Worm (Caenorhabditis elegans) whole organism, L1 larva: ENCODE data around the gene F59E12.9.

Experiments used
- hpl-2 ChIP-seq: fragments of 150-350 bp; optimal IDR thresholded peaks from 2 replicates; lab custom pipeline; 2014; ENCODE audit warnings: missing biosample characterization, missing genetic modification reagents, missing genetic modification characterization
- lin-39 ChIP-seq: fragments of 150-350 bp; optimal IDR thresholded peaks from 2 replicates; lab custom pipeline; 2014; ENCODE audit warnings: missing biosample characterization, missing genetic modification reagents, missing genetic modification characterization
- pag-3 ChIP-seq: sonication (generic microtip); optimal IDR thresholded peaks from 2 replicates; lab custom pipeline; 2017; ENCODE audit warnings: missing genetic modification characterization, mild to moderate bottlenecking, missing compliant biosample characterization, antibody characterized with exemption, borderline replicate concordance; ENCODE audit not compliant: insufficient read depth
- unc-30 ChIP-seq: sonication (generic microtip); optimal IDR thresholded peaks from 2 replicates; lab custom pipeline; 2017; ENCODE audit warnings: missing biosample characterization, missing genetic modification characterization

ce11 chrII:5591558-5591957, 55.3 kb downstream of the F59E12.9 start:
- TF ChIP-seq pag-3 (tag; lab: Kevin White, UChicago): no peak
- no peak for TF ChIP-seq unc-30 (tag; lab: Kevin White, UChicago)
- TF ChIP-seq hpl-2: no peak
- no peak for TF ChIP-seq lin-39
